Fruit fly (Drosophila melanogaster): Measurements from ENCODE around the gene CG14313.

Gene CG14313

dm6 chr3R:18164052-18164722 is 27.6 kb downstream of the CG14313 start, which contains the start of the genes CG7218 and Cbp20 (continued):
- TF ChIP-seq CG7987 (GFP tag; optimal IDR thresholded peaks at IDR 0.05) (peak; percentile 54), Hr78 (GFP tag; optimal IDR thresholded peaks at IDR 0.05) (no peak), CG11093 (GFP tag; IDR thresholded peaks at IDR 0.05) (peak; percentile 41; the same call in 1 of the 3 replicates), ranshi (GFP tag; IDR thresholded peaks at IDR 0.05) (peak; percentile 78), MTF-1 (GFP tag; optimal IDR thresholded peaks at IDR 0.05; ENCODE audit: borderline replicate concordance) (peak; percentile 14), CG32772 (GFP tag; IDR thresholded peaks at IDR 0.05) (peak; percentile 57; the same call in 1 of the 2 replicates), klu (GFP tag; IDR thresholded peaks at IDR 0.05) (0 out of 2 replicates have a peak, but pooled peaks have one; percentile 25), CG7928 (GFP tag; optimal IDR thresholded peaks at IDR 0.05) (peak; percentile 21), CG5180 (GFP tag; optimal IDR thresholded peaks at IDR 0.05) (no peak), H2.0 (GFP tag; IDR thresholded peaks at IDR 0.05) (peak; percentile 86), tap (tag; optimal IDR thresholded peaks at IDR 0.05) (peak; percentile 49), CG11504 (tag; optimal IDR thresholded peaks at IDR 0.05) (peak; percentile 70), CG18619 (GFP tag; optimal IDR thresholded peaks at IDR 0.05) (peak; percentile 50), ham (GFP tag; IDR thresholded peaks at IDR 0.05) (no peak), ems (GFP tag; optimal IDR thresholded peaks at IDR 0.05) (peak; percentile 49), br (optimal IDR thresholded peaks at IDR 0.05) (no peak), CG31388 (GFP tag; optimal IDR thresholded peaks at IDR 0.05) (peak; percentile 29), CG8765 (GFP tag; IDR thresholded peaks at IDR 0.05) (peak; percentile 60), wor (GFP tag; IDR thresholded peaks at IDR 0.05) (no peak), CG3995 (GFP tag; optimal IDR thresholded peaks at IDR 0.05) (peak; percentile 97), chif (GFP tag; optimal IDR thresholded peaks at IDR 0.05) (peak; percentile 39 to 50), ATbp (GFP tag; optimal IDR thresholded peaks at IDR 0.05) (no peak), usp (GFP tag; optimal IDR thresholded peaks at IDR 0.05) (no peak), nom (GFP tag; optimal IDR thresholded peaks at IDR 0.05) (no peak), Rx (GFP tag; IDR thresholded peaks at IDR 0.05) (peak; percentile 61), CG12219 (GFP tag; optimal IDR thresholded peaks at IDR 0.05) (peak; percentile 24), wek (GFP tag; optimal IDR thresholded peaks at IDR 0.05) (no peak), gsb (GFP tag; IDR thresholded peaks at IDR 0.05) (no peak), HmgZ (tag; optimal IDR thresholded peaks at IDR 0.05) (peak; percentile 65), sisA (GFP tag; IDR thresholded peaks at IDR 0.05) (peak; percentile 68), Sox100B (GFP tag; optimal IDR thresholded peaks at IDR 0.05) (peak; percentile 35), CG30020 (tag; optimal IDR thresholded peaks at IDR 0.05) (peak; percentile 67), sens (GFP tag) (peak; percentile 90), CG31224 (GFP tag; IDR thresholded peaks at IDR 0.05) (peak; percentile 65), CG10979 (tag; optimal IDR thresholded peaks at IDR 0.05) (peak; percentile 52), CG6272 (GFP tag; IDR thresholded peaks at IDR 0.05) (peak; percentile 66), Jarid2 (GFP tag; optimal IDR thresholded peaks at IDR 0.05) (peak; percentile 31), CG10431 (GFP tag; optimal IDR thresholded peaks at IDR 0.05) (no peak), CG2129 (GFP tag; IDR thresholded peaks at IDR 0.05; ENCODE audit: partially characterized antibody) (peak; percentile 78), CG5953 (GFP tag; IDR thresholded peaks at IDR 0.05) (0 out of 2 replicates have a peak, but pooled peaks have one; percentile 23), unc-4 (GFP tag; IDR thresholded peaks at IDR 0.05; ENCODE audit: partially characterized antibody) (peak; percentile 90), Optix (GFP tag; IDR thresholded peaks at IDR 0.05) (no peak), CG17568 (GFP tag; optimal IDR thresholded peaks at IDR 0.05) (peak; percentile 31), CG1233 (GFP tag; optimal IDR thresholded peaks at IDR 0.05) (peak; percentile 67), Opbp (GFP tag; IDR thresholded peaks at IDR 0.05; ENCODE audit: partially characterized antibody) (peak; percentile 70; the same call in 2 of the 3 replicates), CG33213 (GFP tag; optimal IDR thresholded peaks at IDR 0.05) (no peak), CG15696 (tag; optimal IDR thresholded peaks at IDR 0.05) (peak; percentile 49), sr (GFP tag; IDR thresholded peaks at IDR 0.05) (no peak), CG17359 (tag; optimal IDR thresholded peaks at IDR 0.05) (peak; percentile 64)
